Worm (Caenorhabditis elegans): ENCODE data around the gene C36A4.11.

The C36A4.11 gene

ce11 chrIII:3862918-3863385, 22.6 kb downstream of the C36A4.11 start, which contains the start of gene brc-1:
TSS of gene brc-1 (minus strand) at chrIII:3862968.
- TF ChIP-seq set-16 (GFP tag; IDR thresholded peaks at IDR 0.05) (peak; percentile 98), pqm-1 (tag; optimal IDR thresholded peaks at IDR 0.05) (peak; percentile 35), ctbp-1 (GFP tag; IDR thresholded peaks at IDR 0.05) (peak; percentile 92), aha-1 (tag) (peak; percentile 97), nhr-41 (GFP tag; IDR thresholded peaks at IDR 0.05) (no peak), F10B5.3 (tag; optimal IDR thresholded peaks at IDR 0.05) (no peak), mep-1 (tag; optimal IDR thresholded peaks at IDR 0.05) (peak; percentile 95), lin-13 (GFP tag; optimal IDR thresholded peaks at IDR 0.05) (peak; percentile 77), tag-97 (GFP tag; IDR thresholded peaks at IDR 0.05) (no peak), ztf-7 (tag; optimal IDR thresholded peaks at IDR 0.05) (peak; percentile 1), lin-39 (tag; optimal IDR thresholded peaks at IDR 0.05) (no peak), ceh-62 (tag; optimal IDR thresholded peaks at IDR 0.05) (no peak), F37D6.2 (tag; optimal IDR thresholded peaks at IDR 0.05) (peak; percentile 69), nhr-6 (tag; optimal IDR thresholded peaks at IDR 0.05) (peak; percentile 86), madf-5 (GFP tag; IDR thresholded peaks at IDR 0.05) (no peak), ces-1 (GFP tag; optimal IDR thresholded peaks at IDR 0.05) (no peak), lir-3 (tag; optimal IDR thresholded peaks at IDR 0.05) (no peak), mdt-29 (GFP tag; IDR thresholded peaks at IDR 0.05) (no peak), spr-3 (GFP tag; optimal IDR thresholded peaks at IDR 0.05) (peak; percentile 30), lim-7 (GFP tag; IDR thresholded peaks at IDR 0.05) (peak; percentile 57; the same call in 1 of the 2 replicates), gei-8 (GFP tag; optimal IDR thresholded peaks at IDR 0.05) (no peak), egl-43 (GFP tag; IDR thresholded peaks at IDR 0.05) (peak; percentile 85), nhr-76 (tag; optimal IDR thresholded peaks at IDR 0.05) (no peak), Y48G9A.11 (GFP tag; IDR thresholded peaks at IDR 0.05) (no peak), mxl-3 (GFP tag; optimal IDR thresholded peaks at IDR 0.05) (peak; percentile 59), dmd-9 (GFP tag; IDR thresholded peaks at IDR 0.05) (peak; percentile 75), daf-8 (GFP tag; IDR thresholded peaks at IDR 0.05) (no peak), ztf-11 (tag; optimal IDR thresholded peaks at IDR 0.05) (no peak), Y5F2A.4 (GFP tag; optimal IDR thresholded peaks at IDR 0.05) (no peak), daf-16 (GFP tag; optimal IDR thresholded peaks at IDR 0.05) (peak in 1 of 2 experiments; percentile 41), daf-16 (tag; optimal IDR thresholded peaks at IDR 0.05) (peak; percentile 50), hif-1 (tag; optimal IDR thresholded peaks at IDR 0.05) (peak; percentile 33 to 90), nhr-102 (tag; optimal IDR thresholded peaks at IDR 0.05) (peak; percentile 39), D1046.2 (GFP tag; IDR thresholded peaks at IDR 0.05) (peak; percentile 73; the same call in 1 of the 2 replicates), aly-2 (tag; optimal IDR thresholded peaks at IDR 0.05) (no peak), nhr-42 (GFP tag; IDR thresholded peaks at IDR 0.05) (peak; percentile 21; the same call in 1 of the 2 replicates), F26F4.8 (GFP tag; conservative IDR thresholded peaks at IDR 0.05) (no peak), saeg-2 (GFP tag; IDR thresholded peaks at IDR 0.05) (0 out of 2 replicates have a peak, but pooled peaks have one; percentile 8), mdl-1 (tag; optimal IDR thresholded peaks at IDR 0.05) (peak; percentile 51 to 84), hlh-30 (tag; optimal IDR thresholded peaks at IDR 0.05; ENCODE audit: insufficient read depth) (peak; percentile 75), ceh-28 (tag; optimal IDR thresholded peaks at IDR 0.05) (no peak), lin-38 (GFP tag; IDR thresholded peaks at IDR 0.05) (peak; percentile 97), ceh-32 (tag; optimal IDR thresholded peaks at IDR 0.05; ENCODE audit: poor library complexity) (no peak), dpl-1 (GFP tag; optimal IDR thresholded peaks at IDR 0.05) (peak; percentile 93), tra-1 (GFP tag; IDR thresholded peaks at IDR 0.05) (no peak; the same call in none of the 2 replicates), spr-1 (tag; optimal IDR thresholded peaks at IDR 0.05) (peak; percentile 15), nhr-25 (tag; optimal IDR thresholded peaks at IDR 0.05; ENCODE audit: borderline replicate concordance, insufficient read depth) (peak; percentile 62), unc-130 (GFP tag; optimal IDR thresholded peaks at IDR 0.05) (no peak), snpc-4 (tag; optimal IDR thresholded peaks at IDR 0.05) (peak; percentile 33), lin-29 (GFP tag; IDR thresholded peaks at IDR 0.05) (no peak), arid-1 (GFP tag; conservative IDR thresholded peaks at IDR 0.05) (0 out of 2 replicates have a peak, but pooled peaks have one; percentile 45)

Data from whole organism, L4 larva.